Fruit fly (Drosophila melanogaster) ovary, adult (tissue): ENCODE measurements around the gene eIF3d1.

Experiments
- CG17801 ChIP-seq: fragments of 200-800 bp; optimal IDR thresholded peaks from 2 replicates; lab custom pipeline; 2019; ENCODE audit warnings: missing biosample characterization, mild to moderate bottlenecking, missing genetic modification characterization, moderate library complexity; ENCODE audit not compliant: partially characterized antibody

eIF3d1 gene

DNA sequence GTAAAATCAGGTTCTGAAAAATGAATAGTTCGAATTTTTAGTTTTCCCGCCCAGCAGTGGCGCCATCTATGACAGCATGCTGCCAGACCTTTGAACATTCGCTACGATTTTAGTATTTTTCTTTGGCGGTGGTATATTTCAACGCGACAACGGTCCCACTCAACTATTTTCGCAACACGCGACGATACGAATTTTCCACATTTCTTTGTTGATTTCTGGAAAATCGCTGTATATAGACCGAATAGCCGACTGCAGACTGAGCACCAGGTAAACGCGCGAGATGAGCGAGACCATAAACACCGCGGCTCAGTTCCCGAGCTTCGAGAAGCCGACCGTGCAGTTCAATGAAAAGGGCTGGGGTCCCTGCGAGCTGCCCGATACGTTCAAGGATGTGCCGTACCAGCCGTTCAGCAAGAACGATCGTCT, at the start of gene eIF3d1:
TSS of gene eIF3d1 (plus strand) at position 129 of the 426 bp plus-strand sequence.
- TF ChIP-seq CG17801 (GFP tag; lab: Kevin White, UChicago), result peak; percentile 0

dm6 chr3R:23634789-23635188, 45.0 kb upstream of the eIF3d1 start:
- TF ChIP-seq CG17801 (GFP tag; lab: Kevin White, UChicago), result no peak

dm6 chr3R:23637277-23637676, 42.6 kb upstream of the eIF3d1 start:
- no peak for TF ChIP-seq CG17801 (GFP tag; lab: Kevin White, UChicago)

DNA sequence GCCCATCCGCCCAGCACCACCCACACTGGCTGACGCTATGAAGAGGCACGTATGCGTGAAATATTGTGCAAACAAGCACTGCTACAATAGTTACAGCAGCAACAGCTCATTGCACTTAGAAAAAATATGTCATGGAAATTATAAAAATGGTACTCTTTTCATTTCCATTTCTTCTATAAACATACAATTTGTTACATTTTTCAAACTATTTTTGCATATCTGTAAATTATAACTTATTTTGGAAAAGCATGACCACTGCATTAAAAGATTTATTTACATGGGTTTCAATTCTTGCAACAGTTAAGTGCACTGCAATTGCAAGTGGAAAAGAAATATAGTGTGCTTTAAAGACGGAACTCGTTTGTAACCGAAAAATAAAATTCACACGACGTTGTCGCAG, 41.5 kb upstream of the eIF3d1 start:
- TF ChIP-seq CG17801 (GFP tag; lab: Kevin White, UChicago), result no peak

dm6 chr3R:23639583-23639982, 40.3 kb upstream of the eIF3d1 start:
- no peak for TF ChIP-seq CG17801 (GFP tag; lab: Kevin White, UChicago)

dm6 chr3R:23642836-23643235, 37.0 kb upstream of the eIF3d1 start:
- no peak for TF ChIP-seq CG17801 (GFP tag; lab: Kevin White, UChicago)

DNA sequence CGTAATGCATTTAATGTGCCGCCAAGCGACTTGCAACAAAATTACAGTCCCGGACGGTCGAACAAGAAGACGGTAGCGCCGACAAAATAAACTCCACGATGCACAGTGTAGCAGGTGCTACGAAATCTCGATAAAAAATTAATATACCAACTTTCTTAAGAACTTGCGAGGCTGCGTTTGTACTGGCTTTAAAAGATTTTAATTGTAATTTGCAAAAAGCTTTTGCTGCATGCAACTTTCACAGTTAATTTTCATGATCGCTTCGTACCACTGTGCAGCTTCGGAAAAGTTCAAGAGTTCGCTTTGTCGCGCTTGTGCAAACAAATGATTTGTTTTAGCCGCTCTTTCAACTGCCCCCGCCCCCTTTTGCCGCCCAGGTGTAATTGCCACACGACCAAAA, 33.7 kb upstream of the eIF3d1 start:
- peak; percentile 42 for TF ChIP-seq CG17801 (GFP tag; lab: Kevin White, UChicago)

dm6 chr3R:23649831-23650230, 30.0 kb upstream of the eIF3d1 start:
- no peak for TF ChIP-seq CG17801 (GFP tag; lab: Kevin White, UChicago)

DNA sequence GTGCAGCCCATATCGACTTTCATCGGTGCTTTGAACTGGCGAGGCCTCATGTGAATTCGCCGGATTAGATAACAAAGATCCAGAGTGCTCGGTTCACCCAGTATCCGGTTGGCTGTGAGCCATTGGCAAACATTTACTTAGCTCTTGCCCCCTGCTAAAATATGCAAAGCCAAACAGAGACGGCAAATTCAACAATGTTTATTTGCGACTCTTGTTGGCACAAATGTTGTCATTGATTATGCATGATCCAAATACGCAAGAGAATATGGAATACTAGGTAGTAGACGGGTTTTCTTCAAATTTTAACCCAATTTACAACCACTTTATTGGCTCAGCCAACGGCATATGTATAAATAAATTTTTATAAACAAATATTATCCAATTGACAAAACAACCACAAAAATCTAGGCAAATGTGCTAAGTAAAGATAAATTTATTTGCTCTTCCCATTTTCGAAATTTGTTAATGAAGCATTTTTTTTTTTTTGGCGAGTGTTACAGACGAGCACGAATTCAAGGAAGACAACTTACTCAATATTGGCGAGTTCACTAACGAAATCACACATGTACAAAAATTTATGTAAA, 27.2 kb upstream of the eIF3d1 start:
- TF ChIP-seq CG17801 (GFP tag; lab: Kevin White, UChicago), result no peak

- TF ChIP-seq CG17801 (GFP tag; lab: Kevin White, UChicago), result peak; percentile 20
Observed at dm6 chr3R:23655501-23655900, 24.3 kb upstream of the eIF3d1 start.

dm6 chr3R:23657357-23658318, 22.2 kb upstream of the eIF3d1 start:
- no peak for TF ChIP-seq CG17801 (GFP tag; lab: Kevin White, UChicago)

DNA sequence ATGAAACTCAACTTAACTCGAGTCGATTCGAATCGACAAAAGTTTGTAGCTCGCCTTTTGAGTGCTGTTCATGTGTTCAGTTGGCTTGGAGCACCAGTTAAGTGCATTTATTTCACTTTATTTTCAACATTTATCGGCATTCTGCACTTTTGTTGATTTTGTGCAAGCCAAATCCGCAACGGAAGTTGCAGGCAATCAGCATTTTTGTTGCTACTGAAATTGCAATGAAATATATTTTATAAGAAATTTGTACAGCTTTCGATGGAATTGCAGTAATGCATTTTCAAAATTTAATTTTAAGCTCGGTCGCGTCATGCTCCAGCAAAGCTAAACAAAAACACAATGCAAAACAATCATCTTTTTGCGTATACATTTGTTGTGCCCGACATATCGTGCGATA, 20.9 kb upstream of the eIF3d1 start:
- peak; percentile 48 for TF ChIP-seq CG17801 (GFP tag; lab: Kevin White, UChicago)

DNA sequence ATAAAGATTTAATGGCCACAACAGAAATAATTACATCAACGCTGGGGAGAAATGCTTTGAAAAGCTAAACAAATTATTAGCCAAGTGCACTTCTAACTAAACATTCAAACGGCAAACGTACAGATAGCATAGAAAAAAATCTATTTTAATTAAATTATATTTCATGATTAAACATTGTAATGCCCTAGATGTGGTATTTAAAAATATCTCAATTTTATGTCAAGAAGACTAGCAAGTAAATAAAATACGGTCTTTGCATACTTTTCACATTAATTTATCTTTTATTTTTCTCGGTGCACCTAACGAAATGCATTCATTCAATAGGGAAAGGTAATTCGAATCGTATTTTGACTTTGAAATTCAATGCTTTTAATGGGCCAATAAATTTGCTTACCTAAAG, 20.2 kb upstream of the eIF3d1 start:
- no peak for TF ChIP-seq CG17801 (GFP tag; lab: Kevin White, UChicago)

dm6 chr3R:23662782-23663181, 17.1 kb upstream of the eIF3d1 start:
- no peak for TF ChIP-seq CG17801 (GFP tag; lab: Kevin White, UChicago)

DNA sequence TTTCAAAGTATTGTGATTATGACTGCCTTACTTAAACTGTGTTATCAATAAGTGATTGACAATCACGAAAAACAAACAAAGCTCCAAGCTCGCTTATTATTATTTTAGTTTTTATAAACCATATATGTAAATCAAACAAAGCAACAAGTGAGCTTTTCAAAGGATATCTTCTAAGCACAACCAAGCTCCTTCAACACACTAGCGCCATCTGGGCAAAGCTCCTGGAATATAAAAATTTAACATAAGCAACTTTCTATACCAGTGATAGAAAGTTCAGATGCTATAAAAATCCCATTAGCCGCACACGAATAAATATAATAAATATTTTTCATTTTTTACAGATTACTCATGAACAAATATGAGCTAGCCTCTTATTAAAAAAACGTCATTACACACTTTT, 15.4 kb upstream of the eIF3d1 start:
- TF ChIP-seq CG17801 (GFP tag; lab: Kevin White, UChicago), result no peak
